Worm (Caenorhabditis elegans): Measurements from ENCODE around the gene Y38H6C.24.

DNA sequence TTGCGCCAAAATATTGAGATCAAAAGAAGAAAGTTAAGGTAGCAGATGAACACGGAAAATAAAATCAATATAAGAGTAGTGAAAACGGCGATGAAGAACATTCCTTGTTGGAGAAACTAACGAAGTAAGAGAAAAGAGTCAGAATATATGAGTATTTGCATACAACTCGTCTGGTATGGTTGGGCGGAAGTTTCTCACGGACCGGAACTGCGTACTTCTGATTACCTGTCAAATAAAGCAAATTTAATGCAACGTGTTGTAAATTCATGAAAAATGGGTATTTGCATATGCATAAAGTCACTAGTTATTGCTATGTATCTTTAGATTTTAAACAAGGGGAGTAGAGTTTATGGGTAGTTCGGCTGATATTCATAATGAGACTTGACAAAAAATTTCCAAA is 37.1 kb upstream of the Y38H6C.24 start, which contains the start of gene srbc-78:
- TF ChIP-seq tbx-2 (tag; optimal IDR thresholded peaks at IDR 0.05) (no peak), hlh-15 (tag; optimal IDR thresholded peaks at IDR 0.05) (no peak), nfya-1 (tag; optimal IDR thresholded peaks at IDR 0.05) (no peak), ets-4 (tag; optimal IDR thresholded peaks at IDR 0.05) (no peak), ceh-34 (tag; optimal IDR thresholded peaks at IDR 0.05) (no peak), sox-4 (tag; optimal IDR thresholded peaks at IDR 0.05) (no peak), dve-1 (tag; optimal IDR thresholded peaks at IDR 0.05) (no peak), ama-1 (optimal IDR thresholded peaks at IDR 0.05) (no peak), pros-1 (tag; optimal IDR thresholded peaks at IDR 0.05) (no peak), dmd-4 (tag; optimal IDR thresholded peaks at IDR 0.05; ENCODE audit: borderline replicate concordance) (no peak), C08G9.2 (tag; optimal IDR thresholded peaks at IDR 0.05) (no peak), lin-11 (tag; optimal IDR thresholded peaks at IDR 0.05) (no peak)
